Fruit fly (Drosophila melanogaster) whole organism, embryonic: ENCODE results near the gene eca.

Experiments used
- Blimp-1 ChIP-seq: fragments of 200-800 bp; sonication (Bioruptor generic); optimal IDR thresholded peaks from 3 replicates; lab custom pipeline; 2018; ENCODE audit warnings: missing biosample characterization, missing genetic modification characterization, mild to moderate bottlenecking, moderate library complexity, missing genetic modification reagents
- Bteb2 ChIP-seq: fragments of 200-800 bp; sonication (Bioruptor generic); optimal IDR thresholded peaks from 2 replicates; lab custom pipeline; 2016; ENCODE audit warnings: missing biosample characterization, missing genetic modification characterization
- CG10565 ChIP-seq: fragments of 200-800 bp; sonication (Bioruptor generic); optimal IDR thresholded peaks from 3 replicates; lab custom pipeline; 2016; ENCODE audit warnings: missing biosample characterization, mild to moderate bottlenecking, missing genetic modification characterization
- CG10654 ChIP-seq: fragments of 200-800 bp; sonication (Bioruptor generic); optimal IDR thresholded peaks from 2 replicates; lab custom pipeline; 2016; ENCODE audit warnings: missing biosample characterization, missing genetic modification characterization
- CG11085 ChIP-seq: fragments of 200-800 bp; sonication (Bioruptor generic); IDR thresholded peaks from 2 replicates; pipeline ENCODE4 v1.3.6; 2022; ENCODE audit warnings: missing biosample characterization, missing genetic modification characterization
- CG1233 ChIP-seq: fragments of 200-800 bp; sonication (Bioruptor generic); optimal IDR thresholded peaks from 4 replicates; lab custom pipeline; 2018; ENCODE audit warnings: missing biosample characterization, mild to moderate bottlenecking, missing genetic modification characterization
- CG12659 ChIP-seq: fragments of 200-800 bp; sonication (Bioruptor generic); optimal IDR thresholded peaks from 3 replicates; lab custom pipeline; 2017; ENCODE audit warnings: mild to moderate bottlenecking, missing biosample characterization, missing genetic modification reagents, missing genetic modification characterization
- CG13296 ChIP-seq: fragments of 200-800 bp; sonication (Bioruptor generic); optimal IDR thresholded peaks from 3 replicates; lab custom pipeline; 2018; ENCODE audit warnings: missing biosample characterization, mild to moderate bottlenecking, missing genetic modification characterization
- CG15073 ChIP-seq: fragments of 200-800 bp; sonication (Bioruptor generic); optimal IDR thresholded peaks from 2 replicates; lab custom pipeline; 2016; ENCODE audit warnings: missing biosample characterization, missing genetic modification characterization
- CG16779 ChIP-seq: fragments of 200-800 bp; sonication (Bioruptor generic); IDR thresholded peaks from 2 replicates; pipeline ENCODE4 v1.3.6; 2022; ENCODE audit warnings: missing biosample characterization, missing genetic modification characterization
- CG18262 ChIP-seq: fragments of 200-800 bp; optimal IDR thresholded peaks from 3 replicates; lab custom pipeline; 2019; ENCODE audit warnings: missing biosample characterization, mild to moderate bottlenecking, missing genetic modification characterization, moderate library complexity
- CG18619 ChIP-seq: fragments of 200-800 bp; sonication (Bioruptor generic); optimal IDR thresholded peaks from 3 replicates; lab custom pipeline; 2017; ENCODE audit warnings: missing biosample characterization, mild to moderate bottlenecking, missing genetic modification characterization
- CG2678 ChIP-seq: fragments of 200-800 bp; sonication (Bioruptor generic); optimal IDR thresholded peaks from 3 replicates; lab custom pipeline; 2019; ENCODE audit warnings: missing biosample characterization, mild to moderate bottlenecking, missing genetic modification characterization, moderate library complexity
- CG34376 ChIP-seq: fragments of 200-800 bp; sonication (Bioruptor generic); optimal IDR thresholded peaks from 2 replicates; lab custom pipeline; 2018; ENCODE audit warnings: missing biosample characterization, mild to moderate bottlenecking, missing genetic modification characterization
- CG3726 ChIP-seq: fragments of 200-800 bp; sonication (Bioruptor generic); IDR thresholded peaks from 3 replicates; pipeline ENCODE4, ENCODE4 v1.3.6; 2022; ENCODE audit warnings: missing biosample characterization, missing genetic modification characterization
- CG4730 ChIP-seq: fragments of 200-800 bp; sonication (Bioruptor generic); IDR thresholded peaks from 2 replicates; pipeline ENCODE4 v1.3.6; 2022; ENCODE audit warnings: missing biosample characterization, missing genetic modification characterization
- Dfd ChIP-seq, 2 experiments: fragments of >200 bp; optimal IDR thresholded peaks; 2 replicates each; lab custom pipeline; 2017; ENCODE audit warnings: missing biosample characterization in 2 of 2, missing genetic modification characterization in 2 of 2
- E2f2 ChIP-seq: fragments of 200-800 bp; sonication (Bioruptor generic); IDR thresholded peaks from 2 replicates; pipeline ENCODE4 v1.3.6; 2022; ENCODE audit warnings: missing biosample characterization, missing genetic modification characterization
- Ets65A ChIP-seq: fragments of 200-800 bp; sonication (Bioruptor generic); peaks from one replicate; lab custom pipeline; 2016; ENCODE audit warnings: missing biosample characterization, missing genetic modification characterization
- Ets97D ChIP-seq: fragments of 200-800 bp; sonication (Bioruptor generic); optimal IDR thresholded peaks from 3 replicates; lab custom pipeline; 2016; ENCODE audit warnings: missing biosample characterization, missing genetic modification characterization
- H2.0 ChIP-seq: fragments of 200-800 bp; sonication (Bioruptor generic); IDR thresholded peaks from 2 replicates; pipeline ENCODE4 v1.3.6; 2022; ENCODE audit warnings: missing biosample characterization, missing genetic modification characterization
- HLH54F ChIP-seq: fragments of 200-800 bp; sonication (Bioruptor generic); optimal IDR thresholded peaks from 3 replicates; lab custom pipeline; 2016; ENCODE audit warnings: missing biosample characterization, missing genetic modification characterization
- Hey ChIP-seq: fragments of 200-800 bp; sonication (Bioruptor generic); optimal IDR thresholded peaks from 3 replicates; lab custom pipeline; 2018; ENCODE audit warnings: missing biosample characterization, mild to moderate bottlenecking, missing genetic modification characterization
- Lim3 ChIP-seq: fragments of 200-800 bp; sonication (Bioruptor generic); IDR thresholded peaks from 2 replicates; pipeline ENCODE4 v1.3.6; 2022; ENCODE audit warnings: missing biosample characterization, missing genetic modification characterization
- MBD-R2 ChIP-seq: fragments of 200-800 bp; sonication (Bioruptor generic); IDR thresholded peaks from 2 replicates; pipeline ENCODE4 v1.3.6; 2022; ENCODE audit warnings: missing biosample characterization, missing genetic modification characterization
- Med ChIP-seq: fragments of 200-800 bp; sonication (Bioruptor generic); peaks from one replicate; lab custom pipeline; 2016; ENCODE audit warnings: missing biosample characterization, missing genetic modification characterization, mild to moderate bottlenecking, inconsistent platforms, moderate library complexity
- Mrtf ChIP-seq: fragments of 200-800 bp; sonication (Bioruptor generic); IDR thresholded peaks from 3 replicates; pipeline ENCODE4 v1.3.6; 2022; ENCODE audit warnings: missing biosample characterization, missing genetic modification characterization
- NK7.1 ChIP-seq: fragments of 200-800 bp; sonication (Bioruptor generic); optimal IDR thresholded peaks from 3 replicates; lab custom pipeline; 2016; ENCODE audit warnings: missing biosample characterization, missing genetic modification characterization
- Rx ChIP-seq: fragments of 200-800 bp; sonication (Bioruptor generic); IDR thresholded peaks from 2 replicates; pipeline ENCODE4 v1.3.6; 2022; ENCODE audit warnings: missing biosample characterization, missing genetic modification characterization
- TFAM ChIP-seq: fragments of 200-800 bp; sonication (Bioruptor generic); optimal IDR thresholded peaks from 2 replicates; lab custom pipeline; 2017; ENCODE audit warnings: missing biosample characterization, missing genetic modification characterization, inconsistent platforms
- bowl ChIP-seq: fragments of 200-800 bp; sonication (Bioruptor generic); IDR thresholded peaks from 2 replicates; pipeline ENCODE4 v1.3.6; 2022; ENCODE audit warnings: missing biosample characterization, missing genetic modification characterization
- cas ChIP-seq: fragments of 200-800 bp; sonication (Bioruptor generic); IDR thresholded peaks from 2 replicates; pipeline ENCODE4 v1.3.6; 2022; ENCODE audit warnings: missing biosample characterization, missing genetic modification characterization
- crc ChIP-seq: fragments of 200-800 bp; sonication (Bioruptor generic); optimal IDR thresholded peaks from 2 replicates; lab custom pipeline; 2016; ENCODE audit warnings: missing biosample characterization, missing genetic modification characterization
- croc ChIP-seq: fragments of 200-800 bp; sonication (Bioruptor generic); conservative IDR thresholded peaks from 3 replicates; pipeline ENCODE4 v1.3.6; 2022; ENCODE audit warnings: missing biosample characterization, missing genetic modification characterization
- crol ChIP-seq: fragments of 200-800 bp; sonication (Bioruptor generic); IDR thresholded peaks from 2 replicates; pipeline ENCODE4 v1.3.6; 2022; ENCODE audit warnings: missing biosample characterization, missing genetic modification characterization
- crp ChIP-seq, 2 experiments: fragments of 200-800 bp; sonication (Bioruptor generic); optimal IDR thresholded peaks; 2 replicates in 1 of 2; 3 replicates in 1 of 2; lab custom pipeline; 2017; ENCODE audit warnings: missing biosample characterization in 2 of 2, missing genetic modification characterization in 2 of 2, mild to moderate bottlenecking in 1 of 2, moderate library complexity in 1 of 2
- dpn ChIP-seq, 2 experiments: fragments of 200-800 bp; sonication (Bioruptor generic); optimal IDR thresholded peaks; 3 replicates each; lab custom pipeline; 2016; ENCODE audit warnings: missing biosample characterization in 2 of 2, missing genetic modification characterization in 2 of 2
- fd64A ChIP-seq: fragments of 200-800 bp; sonication (Bioruptor generic); optimal IDR thresholded peaks from 3 replicates; lab custom pipeline; 2018; ENCODE audit warnings: missing biosample characterization, mild to moderate bottlenecking, missing genetic modification characterization
- hbn ChIP-seq: fragments of 200-800 bp; sonication (Bioruptor generic); IDR thresholded peaks from 2 replicates; pipeline ENCODE4 v1.3.6; 2022; ENCODE audit warnings: missing biosample characterization, missing genetic modification characterization; ENCODE audit not compliant: partially characterized antibody
- insv ChIP-seq, 2 experiments: fragments of 200-800 bp; sonication (Bioruptor generic); optimal IDR thresholded peaks; 3 replicates each; lab custom pipeline; 2016 to 2018; ENCODE audit warnings: missing biosample characterization in 2 of 2, missing genetic modification characterization in 2 of 2
- inv ChIP-seq: fragments of 200-800 bp; sonication (Bioruptor generic); IDR thresholded peaks from 2 replicates; pipeline ENCODE4 v1.3.6; 2022; ENCODE audit warnings: missing biosample characterization, missing genetic modification characterization; ENCODE audit not compliant: partially characterized antibody
- nau ChIP-seq: fragments of 200-800 bp; sonication (Bioruptor generic); optimal IDR thresholded peaks from 3 replicates; lab custom pipeline; 2017; ENCODE audit warnings: missing biosample characterization, mild to moderate bottlenecking, missing genetic modification characterization, missing genetic modification reagents
- phol ChIP-seq: fragments of 200-800 bp; sonication (Bioruptor generic); optimal IDR thresholded peaks from 3 replicates; lab custom pipeline; 2018; ENCODE audit warnings: missing biosample characterization, mild to moderate bottlenecking, missing genetic modification characterization, moderate library complexity
- pita ChIP-seq: fragments of 200-800 bp; sonication (Bioruptor generic); optimal IDR thresholded peaks from 2 replicates; lab custom pipeline; 2017; ENCODE audit warnings: missing biosample characterization, mild to moderate bottlenecking, missing genetic modification characterization
- psq ChIP-seq: fragments of 200-800 bp; sonication (Bioruptor generic); optimal IDR thresholded peaks from 2 replicates; lab custom pipeline; 2017; ENCODE audit warnings: missing biosample characterization, missing genetic modification characterization
- ro ChIP-seq: fragments of 200-800 bp; sonication (Bioruptor generic); IDR thresholded peaks from 2 replicates; pipeline ENCODE4 v1.3.6; 2022; ENCODE audit warnings: missing biosample characterization, missing genetic modification characterization
- vnd ChIP-seq: fragments of 200-800 bp; sonication (Bioruptor generic); IDR thresholded peaks from 3 replicates; pipeline ENCODE4 v1.3.6; 2022; ENCODE audit warnings: missing biosample characterization, missing genetic modification characterization; ENCODE audit not compliant: partially characterized antibody
- vvl ChIP-seq: fragments of 200-800 bp; sonication (Bioruptor generic); IDR thresholded peaks from 2 replicates; pipeline ENCODE4 v1.3.6; 2022; ENCODE audit warnings: missing biosample characterization, missing genetic modification characterization
- wdn ChIP-seq: fragments of 200-800 bp; sonication (Bioruptor generic); IDR thresholded peaks from 2 replicates; pipeline ENCODE4 v1.3.6; 2022; ENCODE audit warnings: missing biosample characterization, missing genetic modification characterization

The eca gene

dm6 chr3R:9710886-9711285 lies 25.6 kb upstream of the eca start, which contains the start of the genes trbd and dmt (continued):
- TF ChIP-seq inv (GFP tag; lab: Robert Waterston, UW) (no peak), MBD-R2 (GFP tag; lab: Robert Waterston, UW) (no peak), ro (no peak), Lim3 (GFP tag; lab: Robert Waterston, UW) (no peak), CG15073 (GFP tag; lab: Kevin White, UChicago) (no peak), psq (GFP tag; lab: Kevin White, UChicago) (no peak), nau (GFP tag; lab: Kevin White, UChicago) (no peak), Ets65A (GFP tag; lab: Kevin White, UChicago) (peak; percentile 98), CG13296 (GFP tag; lab: Kevin White, UChicago) (no peak), croc (0 out of 3 replicates have a peak, but pooled peaks have one; percentile 13), CG1233 (no peak), Bteb2 (peak; percentile 42), Ets97D (GFP tag; lab: Kevin White, UChicago) (peak; percentile 94)

dm6 chr3R:9710228-9710627 lies 25.0 kb upstream of the eca start:
- no peak for TF ChIP-seq CG12659 (GFP tag; lab: Kevin White, UChicago)
- TF ChIP-seq CG18262: no peak
- TF ChIP-seq E2f2 (GFP tag; lab: Robert Waterston, UW): no peak
- peak; percentile 32 for TF ChIP-seq Med (GFP tag; lab: Kevin White, UChicago)
- TF ChIP-seq insv (GFP tag; optimal IDR thresholded peaks at IDR 0.05; lab: Kevin White, UChicago): peak in 1 of 2 experiments; percentile 76
- TF ChIP-seq Hey: no peak
- TF ChIP-seq Mrtf (GFP tag; lab: Robert Waterston, UW): no peak
- TF ChIP-seq fd64A (GFP tag; lab: Kevin White, UChicago): no peak
- TF ChIP-seq, all 482 proteins: peak for 2

dm6 chr3R:9705008-9705628 lies 19.8 kb upstream of the eca start, which contains the start of gene Unc-115a:
TSS of gene Unc-115a (minus strand) at chr3R:9705417.
- TF ChIP-seq phol (tag; lab: Kevin White, UChicago) (peak; percentile 59), pita (GFP tag; lab: Kevin White, UChicago) (peak; percentile 99), bowl (GFP tag; lab: Robert Waterston, UW) (no peak), CG11085 (GFP tag; lab: Robert Waterston, UW) (no peak), Blimp-1 (GFP tag; lab: Kevin White, UChicago) (peak; percentile 23), NK7.1 (peak; percentile 10), hbn (no peak), cas (GFP tag; lab: Robert Waterston, UW) (no peak), crc (GFP tag; lab: Kevin White, UChicago) (no peak), CG18619 (GFP tag; lab: Kevin White, UChicago) (no peak), dpn (GFP tag; optimal IDR thresholded peaks at IDR 0.05; lab: Kevin White, UChicago) (peak; percentile 36 to 47), Rx (GFP tag; lab: Robert Waterston, UW) (no peak), CG4730 (no peak), wdn (GFP tag; lab: Robert Waterston, UW) (no peak), vnd (GFP tag; lab: Robert Waterston, UW) (no peak), CG2678 (tag; lab: Kevin White, UChicago) (no peak), HLH54F (peak; percentile 59), Dfd (GFP tag; optimal IDR thresholded peaks at IDR 0.05; lab: Kevin White, UChicago) (no peak), CG3726 (GFP tag; lab: Robert Waterston, UW) (no peak), CG10565 (GFP tag; lab: Kevin White, UChicago) (no peak), CG34376 (GFP tag; lab: Kevin White, UChicago) (peak; percentile 52), CG10654 (GFP tag; lab: Kevin White, UChicago) (no peak), CG16779 (GFP tag; lab: Robert Waterston, UW) (no peak), TFAM (GFP tag; lab: Kevin White, UChicago) (no peak), H2.0 (GFP tag; lab: Robert Waterston, UW) (no peak), crol (GFP tag; lab: Robert Waterston, UW) (no peak), crp (GFP tag; optimal IDR thresholded peaks at IDR 0.05; lab: Kevin White, UChicago) (peak in 1 of 2 experiments; percentile 42), vvl (GFP tag; lab: Robert Waterston, UW) (no peak)
